Fruit fly (Drosophila melanogaster) whole organism, embryonic: ENCODE data around the gene CG31807.

Experiments used
- Abd-B ChIP-seq: fragments of 200-800 bp; sonication (Bioruptor generic); optimal IDR thresholded peaks from 2 replicates; lab custom pipeline; 2018; ENCODE audit warnings: missing biosample characterization, mild to moderate bottlenecking, missing genetic modification characterization, moderate library complexity
- CG15696 ChIP-seq: fragments of 200-800 bp; sonication (Bioruptor generic); optimal IDR thresholded peaks from 2 replicates; lab custom pipeline; 2019; ENCODE audit warnings: missing biosample characterization, mild to moderate bottlenecking, missing genetic modification characterization, moderate library complexity
- CG8765 ChIP-seq: fragments of 200-800 bp; sonication (Bioruptor generic); IDR thresholded peaks from 2 replicates; pipeline ENCODE4 v1.3.6; 2022; ENCODE audit warnings: missing biosample characterization, missing genetic modification characterization
- Hr39 ChIP-seq: fragments of >200 bp; optimal IDR thresholded peaks from 2 replicates; lab custom pipeline; 2017
- ab ChIP-seq: fragments of 200-800 bp; sonication (Bioruptor generic); optimal IDR thresholded peaks from 2 replicates; lab custom pipeline; 2016; ENCODE audit warnings: missing biosample characterization, missing genetic modification characterization

DNA sequence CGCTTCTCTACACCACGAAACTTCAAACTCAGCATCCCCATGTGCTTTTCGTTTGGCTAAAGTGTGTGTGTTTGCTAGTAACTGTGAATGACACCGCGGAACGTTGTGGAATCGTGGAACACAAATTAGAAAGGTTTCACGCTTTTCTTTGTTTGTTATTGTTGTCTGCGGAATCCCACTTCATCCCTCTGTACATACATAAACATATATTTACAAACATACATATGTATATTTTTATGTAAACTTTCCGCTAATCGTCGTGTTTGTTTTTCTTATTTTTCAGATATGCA lies 6.8 kb upstream of the CG31807 start:
- no peak for TF ChIP-seq ab (GFP tag; lab: Kevin White, UChicago)
- no peak for TF ChIP-seq CG15696
- TF ChIP-seq Abd-B (GFP tag; lab: Kevin White, UChicago) = no peak
- TF ChIP-seq CG8765 (GFP tag; lab: Robert Waterston, UW) = no peak
- TF ChIP-seq Hr39 = no peak
